Fruit fly (Drosophila melanogaster): ENCODE data around the gene loco.

The loco gene

DNA sequence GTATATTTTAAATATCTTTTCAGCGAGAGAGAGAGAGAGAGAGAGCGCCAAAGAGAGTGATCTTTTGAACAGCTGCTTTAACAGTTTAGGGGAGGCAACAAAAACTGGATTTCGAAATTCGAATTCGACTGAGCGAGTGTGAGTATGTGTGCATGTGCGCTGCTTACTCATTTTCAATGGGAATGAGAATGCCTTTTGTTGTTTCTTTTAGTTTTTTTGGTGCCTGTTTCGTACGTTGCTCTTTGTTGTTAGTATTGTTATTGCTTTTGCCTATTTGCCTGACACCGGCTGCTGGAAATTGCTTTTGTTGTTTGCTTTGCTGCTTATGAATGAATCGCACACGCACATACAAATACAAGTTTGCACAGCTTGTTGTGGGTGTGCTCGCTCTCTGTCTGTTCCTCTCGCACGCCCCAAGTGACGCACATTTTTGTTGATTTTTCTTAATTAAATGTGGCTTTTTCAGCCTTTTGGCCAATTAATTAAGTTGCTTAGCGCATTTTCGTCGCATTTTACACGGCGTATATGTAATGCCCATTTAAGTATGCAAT lies 12.3 kb downstream of the loco start (continued):
- no peak for TF ChIP-seq az2 (GFP tag; optimal IDR thresholded peaks at IDR 0.05)
- no peak for TF ChIP-seq gcm2 (GFP tag; optimal IDR thresholded peaks at IDR 0.05)
- no peak for TF ChIP-seq CG10979 (tag; optimal IDR thresholded peaks at IDR 0.05)
- peak; percentile 59 for TF ChIP-seq CG2120 (GFP tag; optimal IDR thresholded peaks at IDR 0.05)
- TF ChIP-seq ERR (GFP tag; optimal IDR thresholded peaks at IDR 0.05), result no peak
- no peak for TF ChIP-seq Doc2 (GFP tag; IDR thresholded peaks at IDR 0.05)
- peak; percentile 70 for TF ChIP-seq CG17568 (GFP tag; optimal IDR thresholded peaks at IDR 0.05)
- no peak for TF ChIP-seq oc (tag; optimal IDR thresholded peaks at IDR 0.05)
- no peak for TF ChIP-seq Atf-2 (GFP tag; optimal IDR thresholded peaks at IDR 0.05)
- peak; percentile 19 for TF ChIP-seq NfI (GFP tag; optimal IDR thresholded peaks at IDR 0.05)
- no peak for TF ChIP-seq C15 (GFP tag; IDR thresholded peaks at IDR 0.05)
- no peak for TF ChIP-seq BEAF-32 (GFP tag; optimal IDR thresholded peaks at IDR 0.05)
- TF ChIP-seq CG6791 (GFP tag; IDR thresholded peaks at IDR 0.05; ENCODE audit: partially characterized antibody), result no peak
- no peak for TF ChIP-seq Dp (GFP tag; optimal IDR thresholded peaks at IDR 0.05)
- no peak for TF ChIP-seq HLHmδ (GFP tag; optimal IDR thresholded peaks at IDR 0.05)
- TF ChIP-seq CG18262 (tag; optimal IDR thresholded peaks at IDR 0.05), result peak; percentile 16
- TF ChIP-seq salm (tag; optimal IDR thresholded peaks at IDR 0.05), result peak; percentile 4
- peak; percentile 47 for TF ChIP-seq dmrt99B (tag; optimal IDR thresholded peaks at IDR 0.05)
- TF ChIP-seq NC2α (GFP tag; optimal IDR thresholded peaks at IDR 0.05), result peak; percentile 49
- TF ChIP-seq Dfd (GFP tag; optimal IDR thresholded peaks at IDR 0.05), result no peak
- TF ChIP-seq cad (GFP tag; optimal IDR thresholded peaks at IDR 0.05), result no peak
- peak; percentile 63 for TF ChIP-seq Adf1 (GFP tag; IDR thresholded peaks at IDR 0.05)
- TF ChIP-seq mirr (GFP tag; optimal IDR thresholded peaks at IDR 0.05), result peak; percentile 81
- TF ChIP-seq pho (GFP tag; optimal IDR thresholded peaks at IDR 0.05), result no peak
- TF ChIP-seq HmgD (GFP tag; optimal IDR thresholded peaks at IDR 0.05), result no peak
- TF ChIP-seq CG14050 (GFP tag; IDR thresholded peaks at IDR 0.05), result no peak
- TF ChIP-seq CG3281 (GFP tag; optimal IDR thresholded peaks at IDR 0.05), result peak; percentile 48
- no peak for TF ChIP-seq CG11085 (GFP tag; IDR thresholded peaks at IDR 0.05)
- TF ChIP-seq Atf6 (GFP tag; IDR thresholded peaks at IDR 0.05), result peak; percentile 82
- peak; percentile 69 for TF ChIP-seq pros (GFP tag; optimal IDR thresholded peaks at IDR 0.05)
- TF ChIP-seq ato (GFP tag; IDR thresholded peaks at IDR 0.05; ENCODE audit: partially characterized antibody), result no peak
- no peak for TF ChIP-seq CG3726 (GFP tag; IDR thresholded peaks at IDR 0.05)
- peak; percentile 50 for TF ChIP-seq Bteb2 (GFP tag; optimal IDR thresholded peaks at IDR 0.05)
- TF ChIP-seq Gug (GFP tag; IDR thresholded peaks at IDR 0.05), result no peak
- TF ChIP-seq insv (GFP tag; optimal IDR thresholded peaks at IDR 0.05), result peak in 1 of 2 experiments; percentile 85
- no peak for TF ChIP-seq Abd-B (GFP tag; optimal IDR thresholded peaks at IDR 0.05)
- no peak for TF ChIP-seq CG6654 (GFP tag; optimal IDR thresholded peaks at IDR 0.05)
- peak; percentile 46 for TF ChIP-seq B-H2 (GFP tag; optimal IDR thresholded peaks at IDR 0.05)
- no peak for TF ChIP-seq ash1 (GFP tag; optimal IDR thresholded peaks at IDR 0.05)
- no peak for TF ChIP-seq lmd (GFP tag; IDR thresholded peaks at IDR 0.05)
- no peak; the same call in 2 of the 3 replicates for TF ChIP-seq dysf (GFP tag; IDR thresholded peaks at IDR 0.05)
- peak; percentile 35 for TF ChIP-seq org-1 (GFP tag; optimal IDR thresholded peaks at IDR 0.05)
- TF ChIP-seq fd64A (GFP tag; optimal IDR thresholded peaks at IDR 0.05), result peak; percentile 68
- TF ChIP-seq CG3838 (GFP tag; optimal IDR thresholded peaks at IDR 0.05), result no peak
- no peak for TF ChIP-seq tx (GFP tag; optimal IDR thresholded peaks at IDR 0.05)
- TF ChIP-seq Kr (GFP tag; optimal IDR thresholded peaks at IDR 0.05), result no peak
- TF ChIP-seq sens (GFP tag), result peak; percentile 78
- TF ChIP-seq br (optimal IDR thresholded peaks at IDR 0.05), result no peak
- TF ChIP-seq yki (optimal IDR thresholded peaks at IDR 0.05), result peak; percentile 83
- peak; percentile 73 for TF ChIP-seq cg (GFP tag; optimal IDR thresholded peaks at IDR 0.05)
- peak; percentile 7 for TF ChIP-seq CG8388 (GFP tag; optimal IDR thresholded peaks at IDR 0.05)
- peak; percentile 32 for TF ChIP-seq Sox102F (GFP tag; optimal IDR thresholded peaks at IDR 0.05)
